Fruit fly (Drosophila melanogaster) whole organism, adult: Measurements from ENCODE around the gene CG6398.
A peak's percentile ranks its signal among the peaks of the same experiment; 100 is the strongest.

Source experiments
- CG11617 ChIP-seq: fragments of 200-800 bp; sonication (Bioruptor generic); optimal IDR thresholded peaks from 2 replicates; lab custom pipeline; 2017; ENCODE audit warnings: mild to moderate bottlenecking, missing biosample characterization, missing genetic modification reagents, missing genetic modification characterization
- CG12768 ChIP-seq: fragments of 200-800 bp; sonication (Bioruptor generic); optimal IDR thresholded peaks from 2 replicates; lab custom pipeline; 2017; ENCODE audit warnings: missing biosample characterization, missing genetic modification characterization, mild to moderate bottlenecking, moderate library complexity, missing genetic modification reagents
- CG14711 ChIP-seq: fragments of 200-800 bp; sonication (Bioruptor generic); optimal IDR thresholded peaks from 2 replicates; lab custom pipeline; 2018; ENCODE audit warnings: missing biosample characterization, mild to moderate bottlenecking, missing genetic modification characterization, moderate library complexity
- CG1620 ChIP-seq: fragments of 200-800 bp; sonication (Bioruptor generic); optimal IDR thresholded peaks from 2 replicates; lab custom pipeline; 2016; ENCODE audit warnings: missing biosample characterization, missing genetic modification characterization
- CG33017 ChIP-seq: fragments of 200-800 bp; sonication (Bioruptor generic); optimal IDR thresholded peaks from 2 replicates; lab custom pipeline; 2018; ENCODE audit warnings: missing biosample characterization, mild to moderate bottlenecking, missing genetic modification characterization, moderate library complexity
- CG5204 ChIP-seq: fragments of 200-800 bp; sonication (Bioruptor generic); optimal IDR thresholded peaks from 2 replicates; lab custom pipeline; 2016; ENCODE audit warnings: missing biosample characterization, missing genetic modification characterization
- CG7045 ChIP-seq: fragments of 200-800 bp; sonication (Bioruptor generic); optimal IDR thresholded peaks from 2 replicates; lab custom pipeline; 2017; ENCODE audit warnings: missing biosample characterization, mild to moderate bottlenecking, missing genetic modification characterization
- CG7101 ChIP-seq: fragments of 200-800 bp; sonication (Bioruptor generic); optimal IDR thresholded peaks from 2 replicates; lab custom pipeline; 2018; ENCODE audit warnings: missing biosample characterization, mild to moderate bottlenecking, missing genetic modification characterization, moderate library complexity
- Clk ChIP-seq: fragments of 200-800 bp; sonication (Bioruptor generic); optimal IDR thresholded peaks from 2 replicates; lab custom pipeline; 2017; ENCODE audit warnings: missing biosample characterization, missing genetic modification characterization
- Crg-1 ChIP-seq: fragments of 200-800 bp; sonication (Bioruptor generic); optimal IDR thresholded peaks from 2 replicates; lab custom pipeline; 2016; ENCODE audit warnings: missing biosample characterization, missing genetic modification characterization
- Hr96 ChIP-seq: fragments of 200-800 bp; sonication (Bioruptor generic); optimal IDR thresholded peaks from 2 replicates; lab custom pipeline; 2016; ENCODE audit warnings: missing biosample characterization, missing genetic modification characterization
- Mnt ChIP-seq: fragments of 200-800 bp; sonication (Bioruptor generic); optimal IDR thresholded peaks from 2 replicates; lab custom pipeline; 2016; ENCODE audit warnings: missing biosample characterization, mild to moderate bottlenecking, missing genetic modification characterization
- bab1 ChIP-seq: fragments of 200-800 bp; sonication (Bioruptor generic); optimal IDR thresholded peaks from 3 replicates; lab custom pipeline; 2019; ENCODE audit warnings: missing biosample characterization, mild to moderate bottlenecking, missing genetic modification characterization, moderate library complexity
- cic ChIP-seq: fragments of 200-800 bp; sonication (Bioruptor generic); optimal IDR thresholded peaks from 2 replicates; lab custom pipeline; 2017; ENCODE audit warnings: missing biosample characterization, mild to moderate bottlenecking, missing genetic modification characterization, moderate library complexity
- cnc ChIP-seq, 2 experiments: fragments of >200 bp; optimal IDR thresholded peaks; 2 replicates each; lab custom pipeline; 2017
- kay ChIP-seq: fragments of 200-800 bp; sonication (Bioruptor generic); peaks from one replicate; lab custom pipeline; 2016; ENCODE audit warnings: missing biosample characterization, missing genetic modification characterization, borderline replicate concordance
- ovo ChIP-seq: fragments of 200-800 bp; sonication (Bioruptor generic); optimal IDR thresholded peaks from 2 replicates; lab custom pipeline; 2016; ENCODE audit warnings: missing biosample characterization, missing genetic modification characterization
- pad ChIP-seq: fragments of 200-800 bp; sonication (Bioruptor generic); optimal IDR thresholded peaks from 3 replicates; lab custom pipeline; 2017; ENCODE audit warnings: missing biosample characterization, missing genetic modification characterization, mild to moderate bottlenecking, moderate library complexity, missing genetic modification reagents
- tj ChIP-seq: fragments of 200-800 bp; sonication (Bioruptor generic); optimal IDR thresholded peaks from 3 replicates; lab custom pipeline; 2017; ENCODE audit warnings: missing biosample characterization, mild to moderate bottlenecking, missing genetic modification characterization, moderate library complexity
- toe ChIP-seq: fragments of 200-800 bp; sonication (Bioruptor generic); optimal IDR thresholded peaks from 2 replicates; lab custom pipeline; 2016; ENCODE audit warnings: missing biosample characterization, missing genetic modification characterization

CG6398 gene

DNA sequence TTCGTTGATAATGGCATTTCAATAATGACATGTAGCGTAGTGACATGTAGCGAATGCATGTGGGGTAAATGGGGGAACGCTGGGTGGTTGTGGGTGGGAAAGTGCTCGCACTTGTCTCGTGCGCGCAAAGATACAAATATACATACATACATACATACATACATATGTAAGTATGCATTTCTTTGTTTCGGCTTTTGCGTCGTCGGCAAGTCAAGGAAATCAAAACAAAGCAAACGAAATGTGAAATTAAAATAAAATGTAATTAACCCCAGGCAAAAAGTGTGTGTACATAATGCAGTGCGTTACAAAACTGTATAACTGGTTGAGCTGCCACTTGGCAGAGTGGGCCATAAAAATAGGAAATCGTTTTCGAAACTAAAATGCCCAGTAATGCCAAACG is 45.1 kb downstream of the CG6398 start:
- no peak for TF ChIP-seq pad (GFP tag; lab: Kevin White, UChicago)
- no peak for TF ChIP-seq CG7045 (GFP tag; lab: Kevin White, UChicago)
- no peak for TF ChIP-seq CG14711 (tag; lab: Kevin White, UChicago)
- TF ChIP-seq ovo (GFP tag; lab: Kevin White, UChicago): no peak
- no peak for TF ChIP-seq Clk (GFP tag; lab: Kevin White, UChicago)
- TF ChIP-seq cnc (optimal IDR thresholded peaks at IDR 0.05; lab: Kevin White, UChicago): no peak
- TF ChIP-seq cic (GFP tag; lab: Kevin White, UChicago): no peak
- TF ChIP-seq bab1 (GFP tag; lab: Kevin White, UChicago): no peak
- no peak for TF ChIP-seq Crg-1 (GFP tag; lab: Kevin White, UChicago)
- no peak for TF ChIP-seq kay (GFP tag; lab: Kevin White, UChicago)
- no peak for TF ChIP-seq CG1620
- no peak for TF ChIP-seq tj (GFP tag; lab: Kevin White, UChicago)
- no peak for TF ChIP-seq Hr96 (GFP tag; lab: Kevin White, UChicago)
- no peak for TF ChIP-seq toe (GFP tag; lab: Kevin White, UChicago)
- no peak for TF ChIP-seq CG33017 (tag; lab: Kevin White, UChicago)
- TF ChIP-seq CG5204: no peak
- TF ChIP-seq CG11617 (GFP tag; lab: Kevin White, UChicago): no peak

DNA sequence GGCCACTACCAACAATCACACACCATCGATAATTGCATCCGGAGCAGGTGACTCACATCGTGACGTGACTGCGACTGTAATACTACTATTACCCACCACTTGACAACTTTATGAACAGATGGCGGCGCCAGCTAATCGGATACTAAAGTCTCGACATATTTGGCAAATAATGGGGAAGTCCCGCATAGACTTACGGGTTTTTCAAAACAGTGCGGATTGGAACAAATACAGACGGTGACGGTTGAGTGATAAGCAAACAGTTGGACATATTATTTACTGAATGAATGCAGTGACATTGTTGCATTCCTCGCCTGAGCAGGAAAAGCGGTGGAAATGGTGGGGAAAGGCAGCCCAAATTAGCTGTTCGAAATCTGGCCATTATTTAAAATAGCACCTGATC is 45.9 kb downstream of the CG6398 start:
- TF ChIP-seq CG14711 (tag; lab: Kevin White, UChicago) (peak; percentile 2), kay (GFP tag; lab: Kevin White, UChicago) (peak; percentile 67), CG33017 (tag; lab: Kevin White, UChicago) (no peak)

DNA sequence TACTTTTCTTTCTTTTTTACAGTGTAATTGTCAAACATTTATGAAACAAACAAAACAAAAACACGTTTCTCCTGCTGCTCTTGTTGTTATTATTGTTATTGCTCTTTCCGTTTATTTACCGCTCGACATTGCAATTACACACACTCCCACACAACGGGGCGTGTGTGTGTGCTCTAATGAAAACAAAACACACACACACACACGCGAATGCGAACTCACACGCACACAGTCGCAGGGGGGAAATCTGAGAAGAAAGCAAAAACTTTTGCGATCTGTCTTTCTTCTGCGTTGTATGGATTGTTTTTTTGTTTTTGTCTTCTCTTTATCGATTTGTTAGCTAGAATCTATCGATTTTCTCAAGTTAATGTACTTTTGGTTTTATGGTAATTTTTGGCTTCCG is 47.3 kb downstream of the CG6398 start:
- TF ChIP-seq CG7045 (GFP tag; lab: Kevin White, UChicago) (no peak), cic (GFP tag; lab: Kevin White, UChicago) (no peak), kay (GFP tag; lab: Kevin White, UChicago) (peak; percentile 83)

DNA sequence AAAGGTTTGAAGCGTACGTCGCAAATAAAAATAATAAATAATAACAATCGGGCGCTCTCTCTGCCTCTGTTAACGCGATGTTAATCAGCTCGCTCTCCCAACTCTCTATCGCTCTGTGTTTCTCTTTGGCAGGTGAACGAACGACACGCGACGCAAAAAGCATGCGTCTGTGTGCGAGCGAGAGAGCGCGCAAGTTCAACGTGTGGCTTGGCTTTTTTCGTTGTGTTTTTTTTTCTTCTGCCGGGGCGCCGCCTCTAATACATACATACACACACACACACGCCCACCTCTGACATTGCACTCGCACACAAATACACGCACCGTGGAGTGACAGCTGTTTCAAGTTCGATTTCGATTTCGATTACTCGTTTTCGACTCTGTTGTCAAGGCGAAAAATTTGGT is 48.0 kb downstream of the CG6398 start:
- no peak for TF ChIP-seq Hr96 (GFP tag; lab: Kevin White, UChicago)
- TF ChIP-seq Clk (GFP tag; lab: Kevin White, UChicago): no peak
- peak; percentile 3 for TF ChIP-seq CG11617 (GFP tag; lab: Kevin White, UChicago)
- TF ChIP-seq CG7101: no peak
- no peak for TF ChIP-seq cnc (optimal IDR thresholded peaks at IDR 0.05; lab: Kevin White, UChicago)
- peak; percentile 50 for TF ChIP-seq Mnt (GFP tag; lab: Kevin White, UChicago)
- TF ChIP-seq CG14711 (tag; lab: Kevin White, UChicago): no peak
- peak; percentile 10 for TF ChIP-seq toe (GFP tag; lab: Kevin White, UChicago)
- no peak for TF ChIP-seq ovo (GFP tag; lab: Kevin White, UChicago)
- no peak for TF ChIP-seq CG7045 (GFP tag; lab: Kevin White, UChicago)
- no peak for TF ChIP-seq pad (GFP tag; lab: Kevin White, UChicago)
- no peak for TF ChIP-seq kay (GFP tag; lab: Kevin White, UChicago)
- no peak for TF ChIP-seq CG1620
- no peak for TF ChIP-seq tj (GFP tag; lab: Kevin White, UChicago)
- peak; percentile 46 for TF ChIP-seq cic (GFP tag; lab: Kevin White, UChicago)
- TF ChIP-seq CG5204: no peak
- no peak for TF ChIP-seq CG33017 (tag; lab: Kevin White, UChicago)
- peak; percentile 38 for TF ChIP-seq bab1 (GFP tag; lab: Kevin White, UChicago)
- TF ChIP-seq CG12768 (GFP tag; lab: Kevin White, UChicago): peak; percentile 46
- no peak for TF ChIP-seq Crg-1 (GFP tag; lab: Kevin White, UChicago)

DNA sequence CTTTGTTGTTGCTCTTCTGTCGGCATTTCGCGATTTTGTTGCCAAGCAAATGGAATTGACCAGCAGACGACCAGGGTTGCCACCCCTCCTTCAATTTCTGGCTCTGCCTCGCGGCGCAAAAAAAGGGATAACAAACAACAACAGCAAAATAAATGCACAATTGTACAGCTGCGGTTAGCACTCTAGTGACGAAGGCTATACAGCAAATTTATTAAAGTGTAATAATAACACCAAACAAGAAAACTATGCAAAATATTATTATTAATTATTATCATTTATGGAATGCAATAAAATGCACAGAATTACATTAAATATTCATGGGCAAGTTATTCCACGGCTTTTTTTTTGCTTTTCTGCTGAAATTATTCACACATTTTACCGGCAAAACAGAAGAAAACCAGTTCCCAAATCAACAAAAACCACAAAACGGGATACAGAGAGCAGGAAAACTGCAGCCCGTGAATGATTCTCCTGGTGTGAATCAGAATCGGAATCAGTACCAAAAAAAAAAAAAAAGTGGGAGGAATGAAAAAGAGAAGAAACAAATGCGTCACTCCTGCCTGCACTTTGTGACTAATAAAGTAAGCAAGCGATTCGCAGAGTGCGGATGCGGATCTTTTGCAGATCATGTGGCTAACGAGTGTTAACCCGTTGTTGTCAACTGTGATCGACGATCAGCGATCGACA is 48.7 kb downstream of the CG6398 start:
- no peak for TF ChIP-seq CG11617 (GFP tag; lab: Kevin White, UChicago)
- peak; percentile 5 for TF ChIP-seq CG7101
- no peak for TF ChIP-seq CG12768 (GFP tag; lab: Kevin White, UChicago)
- peak; percentile 16 for TF ChIP-seq pad (GFP tag; lab: Kevin White, UChicago)
- no peak for TF ChIP-seq CG7045 (GFP tag; lab: Kevin White, UChicago)
- no peak for TF ChIP-seq toe (GFP tag; lab: Kevin White, UChicago)
- TF ChIP-seq Mnt (GFP tag; lab: Kevin White, UChicago): no peak
- TF ChIP-seq CG14711 (tag; lab: Kevin White, UChicago): peak; percentile 57
- no peak for TF ChIP-seq Hr96 (GFP tag; lab: Kevin White, UChicago)
- peak; percentile 32 for TF ChIP-seq kay (GFP tag; lab: Kevin White, UChicago)

DNA sequence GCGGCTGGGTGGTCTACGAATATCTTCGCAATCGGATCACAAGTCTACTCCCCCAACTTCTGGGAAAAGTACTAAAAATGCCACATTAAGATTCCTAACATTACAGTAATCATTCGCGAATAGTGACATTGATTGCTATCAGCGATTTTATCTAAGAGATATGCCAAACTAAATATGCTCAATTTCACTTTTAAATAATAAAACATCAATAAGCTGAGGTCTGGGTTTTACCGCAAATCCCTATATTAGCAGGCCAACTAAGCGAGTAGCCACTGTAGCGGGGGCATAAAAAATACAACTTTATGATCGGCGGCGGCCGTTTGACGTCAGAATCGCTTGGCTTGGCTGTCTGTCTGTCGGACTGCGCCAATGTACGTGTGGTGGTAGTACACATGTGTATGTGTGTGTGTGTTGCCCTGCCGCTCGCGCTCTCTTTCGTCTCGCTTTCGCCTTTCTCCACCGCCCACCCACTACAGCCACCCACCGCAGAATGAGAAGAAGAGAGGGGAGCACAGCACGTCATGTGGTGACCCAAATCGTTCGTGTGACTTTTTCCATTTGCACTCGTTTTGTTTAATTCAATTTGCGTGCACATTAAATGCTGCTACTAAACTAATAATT is 49.8 kb downstream of the CG6398 start:
- TF ChIP-seq CG14711 (tag; lab: Kevin White, UChicago) (peak; percentile 91), Mnt (GFP tag; lab: Kevin White, UChicago) (peak; percentile 94), toe (GFP tag; lab: Kevin White, UChicago) (peak; percentile 90), ovo (GFP tag; lab: Kevin White, UChicago) (peak; percentile 44), CG5204 (peak; percentile 90), Clk (GFP tag; lab: Kevin White, UChicago) (peak; percentile 80), CG1620 (peak; percentile 89), Crg-1 (GFP tag; lab: Kevin White, UChicago) (peak; percentile 94), tj (GFP tag; lab: Kevin White, UChicago) (peak; percentile 84), Hr96 (GFP tag; lab: Kevin White, UChicago) (peak; percentile 97), CG12768 (GFP tag; lab: Kevin White, UChicago) (peak; percentile 90), bab1 (GFP tag; lab: Kevin White, UChicago) (peak; percentile 87), cnc (optimal IDR thresholded peaks at IDR 0.05; lab: Kevin White, UChicago) (no peak), CG7045 (GFP tag; lab: Kevin White, UChicago) (peak; percentile 90), CG33017 (tag; lab: Kevin White, UChicago) (peak; percentile 94), cic (GFP tag; lab: Kevin White, UChicago) (peak; percentile 57), CG7101 (peak; percentile 98), kay (GFP tag; lab: Kevin White, UChicago) (peak; percentile 85), pad (GFP tag; lab: Kevin White, UChicago) (peak; percentile 84), CG11617 (GFP tag; lab: Kevin White, UChicago) (peak; percentile 89)
